Worm (Caenorhabditis elegans): ENCODE results near the gene F58H1.6.

- TF ChIP-seq F13C5.2 (tag; optimal IDR thresholded peaks at IDR 0.05) (no peak), sea-1 (GFP tag; conservative IDR thresholded peaks at IDR 0.05) (no peak)
Observed at ce11 chrV:11986078-11986869, 43.8 kb downstream of the F58H1.6 start.
